Fruit fly (Drosophila melanogaster): ENCODE data around the gene PGRP-SB2.

The PGRP-SB2 gene

DNA sequence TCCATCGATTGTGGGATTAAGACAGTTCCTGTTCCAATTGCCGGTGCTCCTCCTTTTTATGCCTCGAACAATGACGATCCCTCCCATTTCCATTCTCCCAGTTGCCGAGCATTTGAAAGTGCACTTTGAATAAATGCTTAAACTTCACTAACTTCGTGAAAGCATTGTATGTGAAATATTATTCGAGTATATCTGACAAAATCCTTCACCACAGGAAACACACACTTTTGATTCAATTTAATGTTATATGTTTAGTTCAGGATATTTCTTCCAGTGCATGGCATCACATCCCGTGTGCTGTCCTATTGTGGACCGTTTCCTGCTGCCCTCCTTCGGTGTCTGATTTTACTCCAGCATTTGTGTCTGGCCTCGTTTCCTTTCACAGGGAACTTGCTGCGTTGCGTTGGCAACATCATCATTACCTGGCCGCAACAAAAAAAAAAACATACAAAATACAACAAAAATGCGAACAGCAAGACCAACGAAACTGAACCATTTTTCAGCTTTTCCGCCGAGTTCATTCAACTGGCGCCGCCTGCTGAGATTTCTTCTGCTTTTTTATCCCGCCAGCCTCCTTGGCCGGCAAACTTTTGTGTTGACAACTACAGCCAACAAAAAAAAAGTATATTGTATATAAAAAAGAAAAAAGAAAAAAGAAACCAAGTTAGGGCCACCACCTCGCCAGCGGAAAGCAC lies 26.2 kb downstream of the PGRP-SB2 start:
- no peak for TF ChIP-seq usp (GFP tag; optimal IDR thresholded peaks at IDR 0.05)
- no peak for TF ChIP-seq pan (optimal IDR thresholded peaks at IDR 0.05)
- no peak for TF ChIP-seq Dll (optimal IDR thresholded peaks at IDR 0.05)
- peak in 1 of 2 experiments; percentile 73 for TF ChIP-seq EcR (GFP tag; optimal IDR thresholded peaks at IDR 0.05)

DNA sequence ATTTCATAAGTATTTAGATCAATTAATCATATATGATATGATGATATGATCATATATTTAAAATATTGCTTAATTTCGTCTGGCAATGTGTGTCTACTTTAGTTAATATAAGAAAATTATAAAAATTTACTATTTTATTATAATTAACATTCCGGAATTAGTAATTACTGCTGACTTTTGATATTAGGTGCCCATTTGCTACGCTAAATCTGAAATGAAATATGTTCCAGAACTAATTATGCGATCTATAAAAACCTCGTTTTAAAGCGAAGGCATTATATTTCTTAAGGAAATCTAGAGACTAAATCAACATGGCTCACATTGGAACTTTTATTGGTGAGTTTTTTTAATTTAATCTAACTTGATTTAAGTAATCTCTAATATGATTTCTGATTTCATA lies 28.8 kb downstream of the PGRP-SB2 start, which contains the start of gene CG42852:
Gene CG42852, plus strand, starts transcription at position 301 of the 400 bp plus-strand sequence.
- TF ChIP-seq usp (GFP tag; optimal IDR thresholded peaks at IDR 0.05) (no peak), psq (optimal IDR thresholded peaks at IDR 0.05) (no peak), EcR (GFP tag; optimal IDR thresholded peaks at IDR 0.05) (no peak), pan (optimal IDR thresholded peaks at IDR 0.05) (no peak)

DNA sequence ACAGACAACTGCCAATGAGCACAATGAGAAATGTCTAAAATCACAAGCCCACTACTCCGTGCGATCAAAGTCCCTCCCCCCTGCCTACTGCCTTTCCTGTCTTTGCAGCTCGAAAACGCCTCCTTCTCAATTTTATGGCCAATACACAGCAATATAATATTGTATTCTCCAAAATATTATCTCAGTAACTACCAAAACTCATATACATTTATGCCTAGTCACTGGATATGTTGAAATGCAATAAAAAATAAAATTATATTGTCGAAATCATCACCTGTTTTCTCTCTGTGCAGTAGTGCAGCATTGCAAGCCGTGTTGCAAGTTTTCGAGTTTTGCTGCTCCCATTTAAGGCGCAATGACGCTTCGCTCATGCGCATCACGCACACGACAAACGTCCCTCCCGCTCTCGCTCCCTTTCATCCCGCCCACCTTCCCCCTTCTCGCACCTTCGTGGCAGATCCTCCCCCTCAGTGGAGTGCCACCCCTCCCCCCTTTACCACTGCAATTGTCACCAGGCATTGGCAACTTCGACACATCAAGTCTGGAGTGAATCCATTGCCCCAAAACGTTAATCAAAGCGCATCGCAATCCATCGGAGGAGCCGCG lies 32.3 kb downstream of the PGRP-SB2 start:
- TF ChIP-seq Dll (optimal IDR thresholded peaks at IDR 0.05) = no peak

DNA sequence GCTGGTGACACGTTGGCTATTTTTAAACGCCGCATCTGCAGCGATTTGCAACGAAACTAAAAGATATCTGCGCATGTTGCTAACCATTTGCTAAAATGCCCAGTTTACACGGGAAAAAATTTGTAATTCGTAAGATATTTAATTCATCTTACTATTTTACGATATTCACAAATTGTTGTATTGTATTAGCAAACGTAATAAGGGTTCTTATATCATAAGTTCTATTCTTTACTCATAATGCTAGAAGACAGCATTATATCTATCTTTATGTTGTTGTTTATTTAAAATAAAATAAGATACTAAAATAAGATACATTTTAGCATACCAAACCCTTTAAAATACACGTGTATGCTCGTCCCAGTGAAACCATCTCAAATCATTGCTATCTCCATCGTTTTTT lies 33.1 kb downstream of the PGRP-SB2 start:
- no peak for TF ChIP-seq pan (optimal IDR thresholded peaks at IDR 0.05)
- TF ChIP-seq usp (GFP tag; optimal IDR thresholded peaks at IDR 0.05) = no peak
- no peak for TF ChIP-seq Dll (optimal IDR thresholded peaks at IDR 0.05)
- no peak for TF ChIP-seq EcR (GFP tag; optimal IDR thresholded peaks at IDR 0.05)
- TF ChIP-seq psq (optimal IDR thresholded peaks at IDR 0.05) = no peak
- TF ChIP-seq CG8478 (optimal IDR thresholded peaks at IDR 0.05) = no peak

DNA sequence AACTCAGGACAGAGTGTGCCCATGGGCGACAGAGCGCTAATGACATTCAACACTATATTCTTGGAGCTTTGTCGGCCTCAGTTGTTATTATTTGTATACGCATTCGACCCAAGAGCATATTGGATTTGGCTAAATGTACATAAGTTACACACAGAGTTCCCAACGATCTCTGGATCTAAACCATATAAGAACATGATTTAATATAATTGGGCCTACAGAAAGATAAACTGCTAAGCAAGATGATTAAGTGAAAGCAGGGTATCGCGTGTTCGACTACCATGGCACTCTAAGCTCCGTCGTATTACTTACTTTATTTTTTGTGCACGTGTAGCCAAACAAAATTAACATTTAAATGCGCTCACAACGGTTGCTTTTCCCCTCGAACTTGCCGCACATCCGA lies 33.9 kb downstream of the PGRP-SB2 start:
- no peak for TF ChIP-seq CG8478 (optimal IDR thresholded peaks at IDR 0.05)
- TF ChIP-seq psq (optimal IDR thresholded peaks at IDR 0.05) = no peak
- no peak for TF ChIP-seq pan (optimal IDR thresholded peaks at IDR 0.05)
- TF ChIP-seq usp (GFP tag; optimal IDR thresholded peaks at IDR 0.05) = no peak
- TF ChIP-seq EcR (GFP tag; optimal IDR thresholded peaks at IDR 0.05) = no peak
- TF ChIP-seq Dll (optimal IDR thresholded peaks at IDR 0.05) = no peak

DNA sequence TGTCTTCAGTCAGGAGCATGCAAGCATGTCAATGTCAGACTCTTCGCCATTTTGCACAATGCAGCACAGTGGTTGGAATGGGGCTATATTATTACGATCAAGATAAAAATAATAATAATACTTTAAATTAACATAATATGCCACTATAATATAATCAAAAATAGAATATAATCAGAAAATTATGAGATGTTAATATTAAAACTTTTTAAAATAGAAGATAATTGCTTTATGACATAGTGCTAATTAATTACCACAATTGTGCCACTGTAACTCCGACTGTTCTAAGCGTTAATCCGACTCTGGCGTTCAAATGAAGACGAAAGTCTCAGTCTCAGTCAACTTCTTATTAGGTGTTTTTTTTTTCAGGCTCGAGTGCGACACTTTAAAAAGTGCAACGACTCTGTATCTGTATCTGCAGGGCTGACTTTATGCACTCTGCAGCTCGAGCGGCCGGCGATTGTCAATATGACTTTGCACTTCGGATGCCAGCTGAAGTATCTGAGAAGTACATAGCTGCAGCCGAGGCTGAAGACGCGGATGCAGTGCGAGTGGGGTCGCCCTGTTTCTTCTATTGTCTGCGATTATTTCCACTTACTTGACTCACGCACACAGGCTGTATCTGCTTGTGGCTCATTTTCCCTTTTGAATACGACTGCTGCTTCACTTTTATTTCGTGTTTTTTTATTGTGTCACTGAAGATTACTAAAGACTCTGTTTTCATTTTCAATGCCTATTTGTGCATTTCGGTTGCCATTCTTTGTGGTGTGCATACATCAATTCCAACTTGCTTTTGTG lies 36.1 kb downstream of the PGRP-SB2 start:
- TF ChIP-seq CG8478 (optimal IDR thresholded peaks at IDR 0.05) = no peak
- no peak for TF ChIP-seq psq (optimal IDR thresholded peaks at IDR 0.05)
- no peak for TF ChIP-seq usp (GFP tag; optimal IDR thresholded peaks at IDR 0.05)
- TF ChIP-seq Dll (optimal IDR thresholded peaks at IDR 0.05) = no peak
- peak in 1 of 2 experiments; percentile 64 for TF ChIP-seq EcR (GFP tag; optimal IDR thresholded peaks at IDR 0.05)
- no peak for TF ChIP-seq pan (optimal IDR thresholded peaks at IDR 0.05)

DNA sequence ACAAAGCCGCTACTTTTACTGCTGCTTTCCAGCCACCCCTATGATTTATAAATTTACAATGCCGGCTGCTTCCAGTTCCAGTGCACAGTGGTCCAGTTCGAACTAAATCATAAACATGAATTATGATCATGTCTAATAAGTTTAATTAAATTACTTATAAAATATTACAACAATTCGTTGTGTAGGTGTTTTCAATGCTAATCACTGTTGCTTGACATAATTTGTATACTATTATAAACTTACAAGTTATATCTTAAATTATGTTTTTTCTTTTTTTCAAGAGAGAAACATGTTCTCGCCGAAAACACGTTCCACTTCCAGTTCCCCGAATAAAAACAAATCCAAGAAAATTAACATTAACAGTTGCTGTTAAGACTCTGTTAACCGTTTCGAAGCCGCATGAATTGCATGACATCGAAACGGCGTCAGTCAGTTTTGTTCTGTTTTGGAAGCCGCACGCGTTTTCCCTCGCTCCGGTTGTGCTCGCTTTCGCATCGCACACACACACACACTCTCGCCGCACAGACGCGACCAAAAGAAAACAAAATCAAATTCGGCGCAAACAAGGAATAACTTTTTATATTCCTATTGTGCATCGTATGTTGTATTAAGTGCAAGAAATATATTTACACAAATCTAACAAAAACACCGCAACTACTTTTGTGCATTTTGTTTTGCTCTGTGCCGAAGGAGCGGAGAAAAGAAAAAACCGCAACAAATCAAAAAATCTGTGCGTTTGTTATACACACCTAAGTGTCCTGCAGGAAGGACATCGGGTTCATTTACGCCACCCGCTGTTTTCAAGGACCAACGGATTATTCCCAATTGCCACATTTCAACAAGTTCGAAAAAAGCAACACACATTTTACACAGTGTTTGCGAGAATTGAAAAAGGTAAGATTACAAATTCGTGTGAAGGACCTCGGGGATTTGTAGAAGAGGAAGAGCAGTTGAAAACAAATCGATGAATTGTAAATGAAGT lies 39.6 kb downstream of the PGRP-SB2 start, which contains the start of gene Nrt:
Gene Nrt, plus strand, starts transcription at position 426 of the 982 bp plus-strand sequence.
- TF ChIP-seq CG8478 (optimal IDR thresholded peaks at IDR 0.05) = no peak
- no peak for TF ChIP-seq EcR (GFP tag; optimal IDR thresholded peaks at IDR 0.05)
- no peak for TF ChIP-seq psq (optimal IDR thresholded peaks at IDR 0.05)
- TF ChIP-seq usp (GFP tag; optimal IDR thresholded peaks at IDR 0.05) = no peak
- TF ChIP-seq pan (optimal IDR thresholded peaks at IDR 0.05) = no peak
- TF ChIP-seq Dll (optimal IDR thresholded peaks at IDR 0.05) = no peak

DNA sequence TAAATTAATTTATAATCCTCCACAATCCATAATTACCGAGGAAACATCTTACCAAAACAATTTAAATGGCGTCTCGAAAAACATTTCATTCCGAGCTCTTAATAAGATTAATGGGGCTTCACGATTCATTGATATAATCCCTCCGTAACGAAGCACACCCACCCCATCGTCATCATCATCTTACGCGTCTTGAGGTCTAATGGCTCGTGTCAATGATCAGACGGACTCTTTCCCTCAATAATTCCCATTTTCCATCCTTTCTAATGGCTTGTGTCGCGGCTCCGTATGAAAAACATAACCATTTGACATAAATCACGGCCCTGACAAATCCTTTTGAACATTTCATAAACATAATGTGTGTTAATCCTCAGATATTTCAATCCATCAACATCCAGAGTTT lies 40.6 kb downstream of the PGRP-SB2 start:
- TF ChIP-seq usp (GFP tag; optimal IDR thresholded peaks at IDR 0.05) (no peak), pan (optimal IDR thresholded peaks at IDR 0.05) (no peak)

DNA sequence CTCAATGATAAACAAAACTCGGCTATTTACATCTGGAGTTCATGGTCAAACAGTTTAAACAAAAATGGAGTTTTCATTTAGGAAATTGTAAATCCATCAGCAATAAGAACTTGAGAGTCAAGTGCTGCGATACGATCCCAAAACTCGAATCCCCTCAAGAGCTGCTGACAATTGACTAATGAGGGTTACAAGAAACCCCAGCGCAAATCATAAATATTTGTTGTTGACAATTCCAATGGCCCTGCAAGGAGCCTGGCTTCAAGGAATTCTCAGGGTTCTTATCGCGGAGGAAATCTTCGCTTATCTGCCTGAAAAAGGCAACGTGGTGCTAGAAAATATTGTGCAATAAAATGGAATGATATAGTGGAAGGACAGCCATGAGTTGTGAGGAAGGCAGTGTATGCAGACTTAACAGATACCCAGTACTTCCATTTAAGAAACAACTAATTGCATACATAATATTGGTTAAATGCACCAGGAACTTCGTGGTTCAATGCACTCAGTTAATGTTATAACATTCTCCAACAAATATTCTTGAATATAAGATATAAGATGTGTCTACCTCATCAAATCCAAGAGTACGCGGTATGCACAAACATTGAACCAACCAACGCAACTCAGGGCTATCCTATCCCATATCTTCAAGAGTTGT lies 41.8 kb downstream of the PGRP-SB2 start:
- TF ChIP-seq CG8478 (optimal IDR thresholded peaks at IDR 0.05) = no peak

DNA sequence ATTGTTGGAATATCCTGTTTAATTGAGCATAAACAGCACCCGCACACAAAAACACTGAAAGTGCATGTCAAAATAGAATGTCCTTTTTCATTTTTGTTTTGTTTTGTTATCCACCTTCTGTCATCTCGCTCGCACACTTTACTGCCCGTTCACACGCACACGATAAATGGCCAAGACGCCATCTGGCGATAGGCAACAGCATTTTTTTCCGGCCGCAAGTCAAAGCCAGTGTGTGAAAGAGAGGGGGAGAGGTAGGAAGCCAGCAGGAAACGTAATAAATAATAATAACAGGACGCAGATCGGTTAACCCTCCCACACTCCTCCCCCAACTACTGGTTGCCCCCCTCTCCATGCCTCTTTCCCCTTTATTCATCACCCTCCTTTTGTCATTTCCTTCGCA lies 43.5 kb downstream of the PGRP-SB2 start:
- TF ChIP-seq pan (optimal IDR thresholded peaks at IDR 0.05) = no peak
- TF ChIP-seq EcR (GFP tag; optimal IDR thresholded peaks at IDR 0.05) = no peak

DNA sequence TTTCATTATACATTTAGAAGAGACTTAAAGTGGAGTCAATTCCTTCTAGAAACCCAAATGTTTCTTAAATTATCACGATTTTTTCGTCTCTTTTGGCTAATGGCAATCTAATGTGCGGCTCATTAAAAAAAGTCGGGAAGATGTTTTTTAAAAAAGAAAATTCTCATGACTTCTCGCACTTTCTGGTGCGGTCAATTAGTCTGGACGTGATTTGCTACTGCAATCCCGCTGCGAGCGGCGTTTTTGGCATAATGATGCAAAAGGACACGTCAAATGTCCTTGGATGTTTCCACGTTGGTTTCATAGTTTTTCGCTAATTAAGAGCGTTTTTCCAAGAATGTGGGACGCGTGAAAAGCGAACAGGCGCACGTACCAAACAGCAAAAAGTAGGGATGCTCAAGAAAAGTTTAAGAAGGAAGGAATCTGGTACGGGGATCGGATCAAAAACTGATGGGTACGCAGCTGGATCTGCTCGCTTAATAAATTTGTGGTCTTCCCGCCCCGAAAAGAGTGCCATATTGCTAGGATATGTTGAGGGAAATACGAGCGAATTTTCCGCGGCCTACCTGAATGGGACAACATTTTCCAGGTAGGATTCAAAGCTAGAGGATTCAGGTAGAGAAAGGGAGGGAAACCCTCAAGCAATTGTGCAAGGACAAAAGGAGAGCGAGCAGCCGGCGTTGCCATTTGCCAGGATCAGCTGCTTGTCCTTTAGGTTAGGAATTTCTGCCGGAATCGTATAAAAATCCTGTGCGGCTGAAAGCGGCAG lies 46.6 kb downstream of the PGRP-SB2 start:
- no peak for TF ChIP-seq psq (optimal IDR thresholded peaks at IDR 0.05)
- no peak for TF ChIP-seq CG8478 (optimal IDR thresholded peaks at IDR 0.05)
- no peak for TF ChIP-seq usp (GFP tag; optimal IDR thresholded peaks at IDR 0.05)
- no peak for TF ChIP-seq EcR (GFP tag; optimal IDR thresholded peaks at IDR 0.05)
- no peak for TF ChIP-seq pan (optimal IDR thresholded peaks at IDR 0.05)
- no peak for TF ChIP-seq Dll (optimal IDR thresholded peaks at IDR 0.05)

Data from whole organism.